Fruit fly (Drosophila melanogaster) whole organism, prepupa: ENCODE measurements around the gene LysB.

Experiments
- Blimp-1 ChIP-seq: fragments of 200-800 bp; sonication (Bioruptor generic); optimal IDR thresholded peaks from 3 replicates; lab custom pipeline; 2017; ENCODE audit warnings: missing biosample characterization, missing genetic modification characterization, mild to moderate bottlenecking, moderate library complexity, missing genetic modification reagents
- CG10631 ChIP-seq: fragments of 200-800 bp; sonication (Bioruptor generic); optimal IDR thresholded peaks from 2 replicates; lab custom pipeline; 2016; ENCODE audit warnings: missing biosample characterization, missing genetic modification characterization
- CG10669 ChIP-seq: fragments of 200-800 bp; sonication (Bioruptor generic); optimal IDR thresholded peaks from 3 replicates; lab custom pipeline; 2018; ENCODE audit warnings: missing biosample characterization, mild to moderate bottlenecking, missing genetic modification characterization, moderate library complexity
- CG11294 ChIP-seq: fragments of 200-800 bp; sonication (Bioruptor generic); IDR thresholded peaks from 2 replicates; pipeline ENCODE4 v1.3.6; 2022; ENCODE audit warnings: missing biosample characterization, missing genetic modification characterization
- CG11762 ChIP-seq: fragments of 200-800 bp; sonication (Bioruptor generic); optimal IDR thresholded peaks from 3 replicates; lab custom pipeline; 2016; ENCODE audit warnings: missing biosample characterization, missing genetic modification characterization; ENCODE audit not compliant: insufficient read depth
- CG11902 ChIP-seq: fragments of 200-800 bp; sonication (Bioruptor generic); optimal IDR thresholded peaks from 3 replicates; lab custom pipeline; 2016; ENCODE audit warnings: missing biosample characterization, missing genetic modification characterization
- CG1621 ChIP-seq: fragments of 200-800 bp; sonication (Bioruptor generic); optimal IDR thresholded peaks from 3 replicates; lab custom pipeline; 2018; ENCODE audit warnings: missing biosample characterization, mild to moderate bottlenecking, missing genetic modification characterization
- CG16779 ChIP-seq: fragments of 200-800 bp; sonication (Bioruptor generic); optimal IDR thresholded peaks from 3 replicates; lab custom pipeline; 2017; ENCODE audit warnings: missing biosample characterization, mild to moderate bottlenecking, missing genetic modification characterization
- CG3032 ChIP-seq: fragments of 200-800 bp; optimal IDR thresholded peaks from 2 replicates; lab custom pipeline; 2019; ENCODE audit warnings: missing biosample characterization, mild to moderate bottlenecking, missing genetic modification characterization, moderate library complexity
- CG31627 ChIP-seq: fragments of 200-800 bp; sonication (Bioruptor generic); optimal IDR thresholded peaks from 3 replicates; lab custom pipeline; 2016; ENCODE audit warnings: missing biosample characterization, missing genetic modification characterization
- CG34406 ChIP-seq: fragments of 200-800 bp; sonication (Bioruptor generic); optimal IDR thresholded peaks from 3 replicates; lab custom pipeline; 2016; ENCODE audit warnings: missing biosample characterization, missing genetic modification characterization
- CG3919 ChIP-seq: fragments of 200-800 bp; sonication (Bioruptor generic); optimal IDR thresholded peaks from 3 replicates; lab custom pipeline; 2016; ENCODE audit warnings: missing biosample characterization, missing genetic modification characterization
- CG6163 ChIP-seq: fragments of 200-800 bp; sonication (Bioruptor generic); IDR thresholded peaks from 3 replicates; pipeline ENCODE4 v1.3.6; 2022; ENCODE audit warnings: missing biosample characterization, missing genetic modification characterization
- CG6808 ChIP-seq: fragments of 200-800 bp; sonication (Bioruptor generic); optimal IDR thresholded peaks from 3 replicates; lab custom pipeline; 2017; ENCODE audit warnings: missing biosample characterization, missing genetic modification characterization, mild to moderate bottlenecking, moderate library complexity, missing genetic modification reagents
- CG8119 ChIP-seq: fragments of 200-800 bp; sonication (Bioruptor generic); IDR thresholded peaks from 3 replicates; pipeline ENCODE4 v1.3.6; 2022; ENCODE audit warnings: missing biosample characterization, missing genetic modification characterization
- CG8632 ChIP-seq: fragments of 200-800 bp; sonication (Bioruptor generic); optimal IDR thresholded peaks from 3 replicates; lab custom pipeline; 2016; ENCODE audit warnings: missing biosample characterization, missing genetic modification characterization
- CG9139 ChIP-seq: fragments of 200-800 bp; sonication (Bioruptor generic); optimal IDR thresholded peaks from 3 replicates; lab custom pipeline; 2017; ENCODE audit warnings: missing biosample characterization, mild to moderate bottlenecking, missing genetic modification characterization
- Eip75B ChIP-seq: fragments of 200-800 bp; sonication (Bioruptor generic); optimal IDR thresholded peaks from 3 replicates; lab custom pipeline; 2016; ENCODE audit warnings: missing biosample characterization, missing genetic modification characterization
- Eip78C ChIP-seq: fragments of 200-800 bp; sonication (Bioruptor generic); peaks from one replicate; lab custom pipeline; 2016; ENCODE audit warnings: missing biosample characterization, missing genetic modification characterization
- Eip93F ChIP-seq: fragments of 200-800 bp; sonication (Bioruptor generic); optimal IDR thresholded peaks from 2 replicates; lab custom pipeline; 2016; ENCODE audit warnings: missing biosample characterization, mild to moderate bottlenecking, missing genetic modification characterization
- Ets21C ChIP-seq: fragments of 200-800 bp; sonication (Bioruptor generic); optimal IDR thresholded peaks from 3 replicates; lab custom pipeline; 2016; ENCODE audit warnings: missing biosample characterization, missing genetic modification characterization
- Ets96B ChIP-seq: fragments of 200-800 bp; optimal IDR thresholded peaks from 2 replicates; lab custom pipeline; 2019; ENCODE audit warnings: missing biosample characterization, mild to moderate bottlenecking, missing genetic modification characterization, moderate library complexity
- Gug ChIP-seq: fragments of 200-800 bp; sonication (Bioruptor generic); IDR thresholded peaks from 2 replicates; pipeline ENCODE4 v1.3.6; 2022; ENCODE audit warnings: missing biosample characterization, missing genetic modification characterization
- Hr38 ChIP-seq: sonication (Bioruptor generic); optimal IDR thresholded peaks from 2 replicates; lab custom pipeline; 2016; ENCODE audit warnings: missing biosample characterization, missing genetic modification characterization
- Hr39 ChIP-seq: fragments of 200-800 bp; sonication (Bioruptor generic); optimal IDR thresholded peaks from 2 replicates; lab custom pipeline; 2016; ENCODE audit warnings: missing biosample characterization, missing genetic modification characterization
- Hr4 ChIP-seq: fragments of 200-800 bp; sonication (Bioruptor generic); optimal IDR thresholded peaks from 3 replicates; lab custom pipeline; 2016; ENCODE audit warnings: missing biosample characterization, missing genetic modification characterization
- Lpt ChIP-seq: fragments of 200-800 bp; sonication (Bioruptor generic); optimal IDR thresholded peaks from 3 replicates; lab custom pipeline; 2016; ENCODE audit warnings: missing biosample characterization, missing genetic modification characterization
- Met ChIP-seq: fragments of 200-800 bp; sonication (Bioruptor generic); optimal IDR thresholded peaks from 3 replicates; lab custom pipeline; 2016; ENCODE audit warnings: missing biosample characterization, missing genetic modification characterization
- OdsH ChIP-seq: fragments of 200-800 bp; sonication (Bioruptor generic); optimal IDR thresholded peaks from 3 replicates; lab custom pipeline; 2016; ENCODE audit warnings: missing biosample characterization, missing genetic modification characterization
- Smox ChIP-seq: fragments of 200-800 bp; sonication (Bioruptor generic); optimal IDR thresholded peaks from 3 replicates; lab custom pipeline; 2016; ENCODE audit warnings: missing biosample characterization, missing genetic modification characterization
- Sox102F ChIP-seq: fragments of 200-800 bp; sonication (Bioruptor generic); optimal IDR thresholded peaks from 2 replicates; lab custom pipeline; 2016; ENCODE audit warnings: missing biosample characterization, mild to moderate bottlenecking, missing genetic modification characterization
- Sox14 ChIP-seq: fragments of 200-800 bp; sonication (Bioruptor generic); optimal IDR thresholded peaks from 3 replicates; lab custom pipeline; 2016; ENCODE audit warnings: missing biosample characterization, missing genetic modification characterization
- achi ChIP-seq: fragments of 200-800 bp; sonication (Bioruptor generic); optimal IDR thresholded peaks from 3 replicates; lab custom pipeline; 2016; ENCODE audit warnings: missing biosample characterization, missing genetic modification characterization
- acj6 ChIP-seq: fragments of 200-800 bp; sonication (Bioruptor generic); optimal IDR thresholded peaks from 3 replicates; lab custom pipeline; 2016; ENCODE audit warnings: missing biosample characterization, missing genetic modification characterization
- cyc ChIP-seq: fragments of 200-800 bp; sonication (Bioruptor generic); optimal IDR thresholded peaks from 3 replicates; lab custom pipeline; 2016; ENCODE audit warnings: missing biosample characterization, missing genetic modification characterization
- dac ChIP-seq: fragments of 200-800 bp; sonication (Bioruptor generic); optimal IDR thresholded peaks from 2 replicates; lab custom pipeline; 2017; ENCODE audit warnings: missing biosample characterization, mild to moderate bottlenecking, missing genetic modification characterization
- eg ChIP-seq: fragments of 200-800 bp; sonication (Bioruptor generic); IDR thresholded peaks from 3 replicates; pipeline ENCODE4 v1.3.6; 2022; ENCODE audit warnings: missing biosample characterization, missing genetic modification characterization
- esn ChIP-seq: fragments of 200-800 bp; sonication (Bioruptor generic); optimal IDR thresholded peaks from 2 replicates; lab custom pipeline; 2016; ENCODE audit warnings: missing biosample characterization, mild to moderate bottlenecking, missing genetic modification characterization, moderate library complexity
- fd59A ChIP-seq: fragments of 200-800 bp; sonication (Bioruptor generic); optimal IDR thresholded peaks from 2 replicates; lab custom pipeline; 2017; ENCODE audit warnings: missing biosample characterization, mild to moderate bottlenecking, missing genetic modification characterization, missing genetic modification reagents
- fkh ChIP-seq: fragments of 200-800 bp; sonication (Bioruptor generic); optimal IDR thresholded peaks from 3 replicates; lab custom pipeline; 2017; ENCODE audit warnings: missing biosample characterization, mild to moderate bottlenecking, missing genetic modification characterization, moderate library complexity
- lz ChIP-seq: fragments of 200-800 bp; sonication (Bioruptor generic); optimal IDR thresholded peaks from 3 replicates; lab custom pipeline; 2016; ENCODE audit warnings: missing biosample characterization, missing genetic modification characterization
- net ChIP-seq: fragments of 200-800 bp; sonication (Bioruptor generic); optimal IDR thresholded peaks from 3 replicates; lab custom pipeline; 2016; ENCODE audit warnings: missing biosample characterization, missing genetic modification characterization
- spab ChIP-seq: fragments of 200-800 bp; sonication (Bioruptor generic); optimal IDR thresholded peaks from 2 replicates; lab custom pipeline; 2017; ENCODE audit warnings: missing biosample characterization, mild to moderate bottlenecking, missing genetic modification characterization, missing genetic modification reagents
- ss ChIP-seq, 2 experiments: fragments of 200-800 bp; sonication (Bioruptor generic); optimal IDR thresholded peaks; 2 replicates in 1 of 2; 3 replicates in 1 of 2; lab custom pipeline; 2017 to 2018; ENCODE audit warnings: mild to moderate bottlenecking in 2 of 2, missing biosample characterization in 2 of 2, missing genetic modification characterization in 2 of 2, moderate library complexity in 1 of 2
- svp ChIP-seq: fragments of 200-800 bp; sonication (Bioruptor generic); peaks from one replicate; lab custom pipeline; 2016; ENCODE audit warnings: missing biosample characterization, missing genetic modification characterization
- vri ChIP-seq: fragments of 200-800 bp; sonication (Bioruptor generic); optimal IDR thresholded peaks from 3 replicates; lab custom pipeline; 2016; ENCODE audit warnings: missing biosample characterization, mild to moderate bottlenecking, missing genetic modification characterization

The LysB gene

DNA sequence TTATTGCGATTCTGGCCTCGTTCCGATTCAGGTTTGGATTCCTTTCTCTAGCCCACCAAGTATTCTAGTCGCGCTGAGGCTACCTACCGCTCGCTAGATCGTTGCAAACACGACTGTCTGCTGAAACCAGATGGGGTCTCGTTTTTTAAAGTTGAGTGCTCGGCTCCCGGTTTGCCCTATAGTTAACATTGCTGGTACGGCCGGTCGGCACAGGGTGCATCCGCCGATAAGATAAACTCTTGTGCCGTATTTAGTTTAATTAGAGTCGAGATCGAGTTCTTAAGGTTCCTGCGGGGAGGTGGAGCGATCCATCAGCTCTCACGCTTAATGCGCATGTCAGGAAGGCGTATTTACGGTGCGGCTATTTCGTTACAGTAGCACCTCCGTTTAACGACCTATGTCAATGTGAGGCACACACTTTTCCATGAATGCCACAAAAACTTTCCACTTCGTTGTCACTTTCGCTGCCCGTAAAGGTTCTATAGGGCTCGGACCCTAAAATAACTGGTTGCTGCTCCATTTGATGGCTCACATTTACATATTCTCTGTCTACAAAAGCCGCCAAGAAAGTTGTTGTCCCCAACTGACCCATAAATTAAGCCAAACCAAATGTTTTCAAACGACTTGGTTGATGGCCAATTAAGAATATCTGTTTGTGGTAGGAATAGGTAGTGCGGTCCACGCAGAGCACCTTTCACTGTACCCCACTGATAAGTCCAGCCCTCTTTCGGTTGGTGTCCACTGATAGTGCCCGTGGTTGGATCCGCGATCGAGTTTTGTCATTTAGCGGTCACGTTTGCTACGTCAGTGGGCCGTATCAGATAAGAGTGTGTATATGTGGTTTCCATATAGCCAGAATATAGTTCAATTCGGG lies 2.3 kb upstream of the LysB start, which contains the start of gene CG9119 (continued):
- TF ChIP-seq Sox14 (GFP tag; lab: Kevin White, UChicago) (no peak), Ets21C (GFP tag; lab: Kevin White, UChicago) (no peak), Eip93F (GFP tag; lab: Kevin White, UChicago) (no peak), CG6808 (GFP tag; lab: Kevin White, UChicago) (no peak), Sox102F (GFP tag; lab: Kevin White, UChicago) (no peak), CG9139 (peak; percentile 61), Blimp-1 (no peak), fd59A (GFP tag; lab: Kevin White, UChicago) (peak; percentile 33), CG31627 (GFP tag; lab: Kevin White, UChicago) (no peak), Gug (GFP tag; lab: Robert Waterston, UW) (no peak), OdsH (GFP tag; lab: Kevin White, UChicago) (peak; percentile 27), Hr4 (GFP tag; lab: Kevin White, UChicago) (no peak), CG8632 (GFP tag; lab: Kevin White, UChicago) (no peak), fkh (GFP tag; lab: Kevin White, UChicago) (peak; percentile 27), Smox (GFP tag; lab: Kevin White, UChicago) (no peak), ss (GFP tag; optimal IDR thresholded peaks at IDR 0.05; lab: Kevin White, UChicago) (peak; percentile 23 to 51), vri (GFP tag; lab: Kevin White, UChicago) (no peak), CG3919 (peak; percentile 37), CG11294 (no peak), CG11902 (peak; percentile 14)

DNA sequence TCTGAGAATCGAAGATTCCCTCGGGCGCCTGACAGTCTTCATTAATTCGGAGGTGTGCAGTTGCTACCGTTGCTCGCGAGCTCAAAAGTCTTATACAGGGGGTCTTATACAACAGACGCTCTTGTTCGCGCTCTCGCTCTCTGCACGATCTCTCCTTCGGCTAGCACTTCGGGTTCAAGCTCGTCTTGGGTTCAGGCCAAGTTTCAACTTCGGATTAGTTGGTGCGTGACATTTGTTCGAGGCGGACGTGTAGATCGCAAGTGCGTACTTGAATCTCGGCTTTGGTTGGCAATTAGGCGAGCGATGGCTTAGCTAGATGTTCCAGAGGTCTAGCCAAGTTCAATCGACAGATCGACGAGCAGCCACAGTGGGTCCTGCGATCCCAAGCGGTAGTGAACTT lies 1.0 kb downstream of the LysB start:
- TF ChIP-seq Met (GFP tag; lab: Kevin White, UChicago) (no peak), ss (GFP tag; optimal IDR thresholded peaks at IDR 0.05; lab: Kevin White, UChicago) (peak in 1 of 2 experiments; percentile 26), eg (GFP tag; lab: Robert Waterston, UW) (0 out of 3 replicates have a peak, but pooled peaks have one; percentile 43), svp (GFP tag; lab: Kevin White, UChicago) (peak; percentile 57), CG6163 (GFP tag; lab: Robert Waterston, UW) (no peak), OdsH (GFP tag; lab: Kevin White, UChicago) (no peak), CG10631 (no peak), Hr4 (GFP tag; lab: Kevin White, UChicago) (no peak), net (GFP tag; lab: Kevin White, UChicago) (peak; percentile 4), Smox (GFP tag; lab: Kevin White, UChicago) (no peak), fd59A (GFP tag; lab: Kevin White, UChicago) (no peak), Eip75B (GFP tag; lab: Kevin White, UChicago) (no peak), Hr39 (no peak), esn (GFP tag; lab: Kevin White, UChicago) (no peak), cyc (GFP tag; lab: Kevin White, UChicago) (no peak), CG10669 (no peak), Eip78C (GFP tag; lab: Kevin White, UChicago) (peak; percentile 63), CG34406 (GFP tag; lab: Kevin White, UChicago) (no peak), Hr38 (GFP tag; lab: Kevin White, UChicago) (no peak), Eip93F (GFP tag; lab: Kevin White, UChicago) (no peak), CG11762 (GFP tag; lab: Kevin White, UChicago) (no peak), vri (GFP tag; lab: Kevin White, UChicago) (no peak), Blimp-1 (no peak), CG16779 (tag; lab: Kevin White, UChicago) (no peak), Sox102F (GFP tag; lab: Kevin White, UChicago) (no peak), Gug (GFP tag; lab: Robert Waterston, UW) (no peak), Lpt (peak; percentile 23), CG8632 (GFP tag; lab: Kevin White, UChicago) (no peak), CG6808 (GFP tag; lab: Kevin White, UChicago) (no peak), CG3032 (tag; lab: Kevin White, UChicago) (no peak), CG31627 (GFP tag; lab: Kevin White, UChicago) (no peak), acj6 (GFP tag; lab: Kevin White, UChicago) (no peak), spab (GFP tag; lab: Kevin White, UChicago) (no peak), Ets21C (GFP tag; lab: Kevin White, UChicago) (no peak), achi (GFP tag; lab: Kevin White, UChicago) (no peak), lz (GFP tag; lab: Kevin White, UChicago) (no peak), Ets96B (tag; lab: Kevin White, UChicago) (no peak), dac (no peak), CG8119 (GFP tag; lab: Robert Waterston, UW) (peak; percentile 28; the same call in 1 of the 3 replicates), CG1621 (tag; lab: Kevin White, UChicago) (no peak)
